Worm (Caenorhabditis elegans): ENCODE measurements around the gene srxa-12.

Gene srxa-12

ce11 chrV:13955370-13956089 is 29.0 kb downstream of the srxa-12 start:
- TF ChIP-seq elt-3 (tag; optimal IDR thresholded peaks at IDR 0.05) (no peak), blmp-1 (tag; optimal IDR thresholded peaks at IDR 0.05) (no peak), zip-8 (tag; optimal IDR thresholded peaks at IDR 0.05) (no peak)

- TF ChIP-seq mab-5 (tag; optimal IDR thresholded peaks at IDR 0.05) (no peak), blmp-1 (tag; optimal IDR thresholded peaks at IDR 0.05) (no peak), mls-2 (tag; optimal IDR thresholded peaks at IDR 0.05) (no peak), snpc-4 (tag; optimal IDR thresholded peaks at IDR 0.05) (no peak), ham-2 (GFP tag; optimal IDR thresholded peaks at IDR 0.05) (no peak), zip-8 (tag; optimal IDR thresholded peaks at IDR 0.05) (no peak), pha-4 (tag; optimal IDR thresholded peaks at IDR 0.05) (no peak), flh-1 (GFP tag; optimal IDR thresholded peaks at IDR 0.05) (no peak)
Measured at ce11 chrV:13957691-13958090, 31.2 kb downstream of the srxa-12 start.

- no peak for TF ChIP-seq nhr-2 (tag; optimal IDR thresholded peaks at IDR 0.05)
- no peak for TF ChIP-seq sptf-1 (tag; optimal IDR thresholded peaks at IDR 0.05)
- no peak for TF ChIP-seq cnd-1 (tag; optimal IDR thresholded peaks at IDR 0.05)
- TF ChIP-seq nhr-28 (tag; optimal IDR thresholded peaks at IDR 0.05): no peak
- no peak for TF ChIP-seq bed-3 (GFP tag; optimal IDR thresholded peaks at IDR 0.05)
- TF ChIP-seq nhr-76 (tag; optimal IDR thresholded peaks at IDR 0.05): no peak
- no peak for TF ChIP-seq ham-2 (GFP tag; optimal IDR thresholded peaks at IDR 0.05)
- TF ChIP-seq lsy-2 (tag; optimal IDR thresholded peaks at IDR 0.05): no peak
- no peak for TF ChIP-seq ceh-39 (tag; optimal IDR thresholded peaks at IDR 0.05)
- TF ChIP-seq flh-1 (GFP tag; optimal IDR thresholded peaks at IDR 0.05): no peak
- TF ChIP-seq elt-3 (tag; optimal IDR thresholded peaks at IDR 0.05): no peak
- TF ChIP-seq unc-62 (GFP tag; optimal IDR thresholded peaks at IDR 0.05): no peak
- no peak for TF ChIP-seq ceh-83 (GFP tag; optimal IDR thresholded peaks at IDR 0.05)
- no peak for TF ChIP-seq snpc-4 (tag; optimal IDR thresholded peaks at IDR 0.05)
Measured at ce11 chrV:13958247-13958646, 31.7 kb downstream of the srxa-12 start, which contains the start of gene R10D12.10. Gene R10D12.10, minus strand, starts transcription at chrV:13958347.

ce11 chrV:13960916-13961315 is 34.4 kb downstream of the srxa-12 start, which contains the start of gene srh-24:
Gene srh-24, minus strand, starts transcription at chrV:13961016.
- no peak for TF ChIP-seq sem-2 (GFP tag; optimal IDR thresholded peaks at IDR 0.05)
- no peak for TF ChIP-seq nhr-12 (tag; optimal IDR thresholded peaks at IDR 0.05)
- TF ChIP-seq unc-62 (GFP tag; optimal IDR thresholded peaks at IDR 0.05): no peak
- TF ChIP-seq nhr-2 (tag; optimal IDR thresholded peaks at IDR 0.05): no peak
- TF ChIP-seq lin-13 (tag; optimal IDR thresholded peaks at IDR 0.05): no peak

ce11 chrV:13961927-13962419 is 35.5 kb downstream of the srxa-12 start, which contains the start of the genes algn-13 and R10D12.13:
Gene algn-13, minus strand, starts transcription at chrV:13961977.
Gene R10D12.13, plus strand, starts transcription at chrV:13962417.
- no peak for TF ChIP-seq nhr-12 (tag; optimal IDR thresholded peaks at IDR 0.05)
- TF ChIP-seq nhr-28 (tag; optimal IDR thresholded peaks at IDR 0.05): no peak
- no peak for TF ChIP-seq snpc-4 (tag; optimal IDR thresholded peaks at IDR 0.05)
- peak; percentile 64 for TF ChIP-seq tbx-8 (GFP tag; optimal IDR thresholded peaks at IDR 0.05)
- TF ChIP-seq mep-1 (tag; optimal IDR thresholded peaks at IDR 0.05): peak; percentile 79
- peak; percentile 79 for TF ChIP-seq ceh-83 (GFP tag; optimal IDR thresholded peaks at IDR 0.05)
- TF ChIP-seq mls-2 (tag; optimal IDR thresholded peaks at IDR 0.05): peak; percentile 84
- no peak for TF ChIP-seq zip-8 (tag; optimal IDR thresholded peaks at IDR 0.05)
- peak; percentile 41 for TF ChIP-seq lin-32 (GFP tag; optimal IDR thresholded peaks at IDR 0.05)
- TF ChIP-seq lsy-2 (tag; optimal IDR thresholded peaks at IDR 0.05): peak; percentile 37
- no peak for TF ChIP-seq nhr-237 (tag; optimal IDR thresholded peaks at IDR 0.05)
- peak; percentile 91 for TF ChIP-seq unc-120 (tag; optimal IDR thresholded peaks at IDR 0.05; ENCODE audit: poor library complexity, severe bottlenecking)
- no peak for TF ChIP-seq unc-62 (GFP tag; optimal IDR thresholded peaks at IDR 0.05)
- TF ChIP-seq sem-2 (GFP tag; optimal IDR thresholded peaks at IDR 0.05): peak; percentile 64
- peak; percentile 81 for TF ChIP-seq drap-1 (GFP tag; optimal IDR thresholded peaks at IDR 0.05)
- TF ChIP-seq M03D4.4 (tag; optimal IDR thresholded peaks at IDR 0.05): peak; percentile 86
- peak; percentile 16 for TF ChIP-seq elt-3 (tag; optimal IDR thresholded peaks at IDR 0.05)
- peak; percentile 70 for TF ChIP-seq bed-3 (GFP tag; optimal IDR thresholded peaks at IDR 0.05)
- TF ChIP-seq ceh-39 (tag; optimal IDR thresholded peaks at IDR 0.05): no peak
- TF ChIP-seq unc-39 (tag; optimal IDR thresholded peaks at IDR 0.05): no peak
- peak; percentile 68 for TF ChIP-seq ceh-43 (GFP tag; optimal IDR thresholded peaks at IDR 0.05)
- peak; percentile 66 for TF ChIP-seq lin-13 (tag; optimal IDR thresholded peaks at IDR 0.05)
- TF ChIP-seq nhr-2 (tag; optimal IDR thresholded peaks at IDR 0.05): peak; percentile 24
- TF ChIP-seq ztf-11 (tag; optimal IDR thresholded peaks at IDR 0.05): peak; percentile 59
- peak; percentile 77 for TF ChIP-seq cnd-1 (tag; optimal IDR thresholded peaks at IDR 0.05)
- peak; percentile 47 for TF ChIP-seq elt-1 (tag; optimal IDR thresholded peaks at IDR 0.05; ENCODE audit: borderline replicate concordance, insufficient read depth)
- peak; percentile 26 for TF ChIP-seq hlh-1 (tag; optimal IDR thresholded peaks at IDR 0.05)
- peak; percentile 60 for TF ChIP-seq mab-5 (tag; optimal IDR thresholded peaks at IDR 0.05)
- peak; percentile 52 for TF ChIP-seq blmp-1 (tag; optimal IDR thresholded peaks at IDR 0.05)
- TF ChIP-seq flh-1 (GFP tag; optimal IDR thresholded peaks at IDR 0.05): peak; percentile 64
- TF ChIP-seq pha-4 (tag; optimal IDR thresholded peaks at IDR 0.05): peak; percentile 52
- peak; percentile 92 for TF ChIP-seq sptf-1 (tag; optimal IDR thresholded peaks at IDR 0.05)
- TF ChIP-seq nhr-76 (tag; optimal IDR thresholded peaks at IDR 0.05): no peak
- TF ChIP-seq ham-2 (GFP tag; optimal IDR thresholded peaks at IDR 0.05): peak; percentile 60
- TF ChIP-seq ces-1 (GFP tag; optimal IDR thresholded peaks at IDR 0.05): peak; percentile 40

All from whole organism, mixed stage, embryonic.